Fruit fly (Drosophila melanogaster): ENCODE data around the gene ko.

The ko gene

dm6 chr3L:21122522-21122923 lies 8.4 kb downstream of the ko start:
- TF ChIP-seq CG9215 (GFP tag; IDR thresholded peaks at IDR 0.05): no peak
- peak in 1 of 2 experiments; percentile 76 for TF ChIP-seq bsh (GFP tag; optimal IDR thresholded peaks at IDR 0.05)
- no peak for TF ChIP-seq jing (GFP tag; optimal IDR thresholded peaks at IDR 0.05)
- peak; percentile 80 for TF ChIP-seq nom (GFP tag; optimal IDR thresholded peaks at IDR 0.05)

- TF ChIP-seq Lim3 (GFP tag; IDR thresholded peaks at IDR 0.05): no peak
Measured at dm6 chr3L:21121353-21121752, 9.6 kb downstream of the ko start, which contains the start of gene CG43938. CG43938 (plus strand) TSS chr3L:21121653.

dm6 chr3L:21118602-21119001 lies 12.4 kb downstream of the ko start:
- no peak for TF ChIP-seq pum (GFP tag; optimal IDR thresholded peaks at IDR 0.05)
- TF ChIP-seq vvl (GFP tag; IDR thresholded peaks at IDR 0.05): peak; percentile 70
- TF ChIP-seq ci (GFP tag; IDR thresholded peaks at IDR 0.05): peak; percentile 47; the same call in 1 of the 3 replicates
- TF ChIP-seq Aef1 (GFP tag; IDR thresholded peaks at IDR 0.05): no peak
- TF ChIP-seq crol (GFP tag; IDR thresholded peaks at IDR 0.05): no peak
- 0 out of 2 replicates have a peak, but pooled peaks have one; percentile 17 for TF ChIP-seq aop (GFP tag; IDR thresholded peaks at IDR 0.05)
- TF ChIP-seq vfl (GFP tag; optimal IDR thresholded peaks at IDR 0.05): no peak
- TF ChIP-seq CG5953 (GFP tag; IDR thresholded peaks at IDR 0.05): peak; percentile 35; the same call in 1 of the 2 replicates
- TF ChIP-seq CG9727 (GFP tag; optimal IDR thresholded peaks at IDR 0.05): no peak
- TF ChIP-seq sr (GFP tag; IDR thresholded peaks at IDR 0.05): 0 out of 3 replicates have a peak, but pooled peaks have one; percentile 60
- TF ChIP-seq otp (GFP tag; IDR thresholded peaks at IDR 0.05): peak; percentile 6; the same call in 1 of the 3 replicates
- no peak for TF ChIP-seq CG4282 (GFP tag; optimal IDR thresholded peaks at IDR 0.05)
- TF ChIP-seq CG6791 (GFP tag; IDR thresholded peaks at IDR 0.05; ENCODE audit: partially characterized antibody): no peak
- peak; percentile 30 for TF ChIP-seq Blimp-1 (GFP tag; optimal IDR thresholded peaks at IDR 0.05)
- no peak for TF ChIP-seq CG2120 (GFP tag; optimal IDR thresholded peaks at IDR 0.05)
- TF ChIP-seq HmgZ (tag; optimal IDR thresholded peaks at IDR 0.05): no peak
- no peak for TF ChIP-seq en (GFP tag; optimal IDR thresholded peaks at IDR 0.05)
- TF ChIP-seq Doc3 (GFP tag; IDR thresholded peaks at IDR 0.05; ENCODE audit: partially characterized antibody): no peak
- no peak for TF ChIP-seq B-H1 (GFP tag; IDR thresholded peaks at IDR 0.05)
- peak; percentile 22 for TF ChIP-seq cg (GFP tag; optimal IDR thresholded peaks at IDR 0.05)

- TF ChIP-seq D19A (tag; optimal IDR thresholded peaks at IDR 0.05) (peak; percentile 60), Ets97D (GFP tag; optimal IDR thresholded peaks at IDR 0.05) (no peak), CG13287 (GFP tag; IDR thresholded peaks at IDR 0.05; ENCODE audit: partially characterized antibody) (no peak), HHEX (GFP tag; optimal IDR thresholded peaks at IDR 0.05) (no peak), Drgx (GFP tag; IDR thresholded peaks at IDR 0.05) (peak; percentile 38; the same call in 1 of the 2 replicates), CG8089 (GFP tag; optimal IDR thresholded peaks at IDR 0.05) (no peak), CG34224 (GFP tag; IDR thresholded peaks at IDR 0.05; ENCODE audit: partially characterized antibody) (no peak), ftz-f1 (GFP tag; optimal IDR thresholded peaks at IDR 0.05) (no peak), her (GFP tag; optimal IDR thresholded peaks at IDR 0.05) (no peak), Pdp1 (GFP tag; optimal IDR thresholded peaks at IDR 0.05) (no peak), CG12299 (tag; optimal IDR thresholded peaks at IDR 0.05) (no peak), CG10274 (GFP tag; optimal IDR thresholded peaks at IDR 0.05) (no peak), dmrt99B (tag; optimal IDR thresholded peaks at IDR 0.05) (peak; percentile 50), al (GFP tag; IDR thresholded peaks at IDR 0.05) (no peak), sim (GFP tag; IDR thresholded peaks at IDR 0.05) (no peak), CG10543 (GFP tag; optimal IDR thresholded peaks at IDR 0.05) (no peak), Hr51 (GFP tag; optimal IDR thresholded peaks at IDR 0.05) (peak in 1 of 2 experiments; percentile 33), B-H1 (GFP tag; IDR thresholded peaks at IDR 0.05) (no peak), unpg (GFP tag; optimal IDR thresholded peaks at IDR 0.05) (no peak), CG32532 (GFP tag; IDR thresholded peaks at IDR 0.05) (no peak), pan (optimal IDR thresholded peaks at IDR 0.05) (no peak), pan (GFP tag; optimal IDR thresholded peaks at IDR 0.05 in 1 of 2, IDR thresholded peaks at IDR 0.05 in 1 of 2) (no peak), Xrp1 (GFP tag; IDR thresholded peaks at IDR 0.05) (no peak), wdn (GFP tag; IDR thresholded peaks at IDR 0.05) (no peak)
Measured at dm6 chr3L:21113061-21113460, 17.9 kb downstream of the ko start.
